Worm (Caenorhabditis elegans) whole organism, L3 larva: ENCODE results near the gene taf-13.

Experiments used
- R02D3.7 ChIP-seq: fragments of 150-350 bp; optimal IDR thresholded peaks from 2 replicates; lab custom pipeline; 2014; ENCODE audit warnings: missing biosample characterization, missing genetic modification characterization
- aly-2 ChIP-seq: fragments of 150-350 bp; optimal IDR thresholded peaks from 2 replicates; lab custom pipeline; 2014; ENCODE audit warnings: missing biosample characterization, missing genetic modification characterization
- ama-1 ChIP-seq: fragments of 150-350 bp; optimal IDR thresholded peaks from 2 replicates; lab custom pipeline; 2018
- ceh-28 ChIP-seq: fragments of 150-350 bp; optimal IDR thresholded peaks from 2 replicates; lab custom pipeline; 2014; ENCODE audit warnings: missing biosample characterization, missing genetic modification reagents, missing genetic modification characterization
- ceh-9 ChIP-seq: sonication (generic microtip); optimal IDR thresholded peaks from 2 replicates; lab custom pipeline; 2018; ENCODE audit warnings: missing biosample characterization, missing genetic modification characterization
- daf-12 ChIP-seq: fragments of 150-350 bp; optimal IDR thresholded peaks from 2 replicates; lab custom pipeline; 2014; ENCODE audit warnings: missing biosample characterization, missing genetic modification reagents, missing genetic modification characterization
- egl-5 ChIP-seq: fragments of 150-350 bp; optimal IDR thresholded peaks from 2 replicates; lab custom pipeline; 2017; ENCODE audit warnings: missing biosample characterization, missing genetic modification reagents, missing genetic modification characterization, inconsistent platforms
- elt-1 ChIP-seq: fragments of 150-350 bp; optimal IDR thresholded peaks from 2 replicates; lab custom pipeline; 2014; ENCODE audit warnings: missing biosample characterization, missing genetic modification characterization
- elt-3 ChIP-seq, 3 experiments: fragments of 150-350 bp in 1 of 3; sonication (generic microtip) in 2 of 3; optimal IDR thresholded peaks; 2 replicates in 2 of 3; 4 replicates in 1 of 3; lab custom pipeline; 2014 to 2017; ENCODE audit warnings: missing biosample characterization in 3 of 3, missing genetic modification characterization in 3 of 3
- eor-1 ChIP-seq, 2 experiments: fragments of 150-350 bp; optimal IDR thresholded peaks; 2 replicates each; lab custom pipeline; 2014 to 2018; ENCODE audit warnings: missing biosample characterization in 2 of 2, missing genetic modification characterization in 2 of 2
- fkh-2 ChIP-seq: fragments of 150-350 bp; optimal IDR thresholded peaks from 2 replicates; lab custom pipeline; 2014; ENCODE audit warnings: missing biosample characterization, missing genetic modification reagents, missing genetic modification characterization
- hmg-11 ChIP-seq: sonication (generic microtip); optimal IDR thresholded peaks from 2 replicates; lab custom pipeline; 2016; ENCODE audit warnings: missing genetic modification characterization, missing compliant biosample characterization
- jun-1 ChIP-seq: fragments of 150-350 bp; optimal IDR thresholded peaks from 2 replicates; lab custom pipeline; 2014; ENCODE audit warnings: missing biosample characterization, missing genetic modification reagents, missing genetic modification characterization
- lin-15B ChIP-seq: fragments of 150-350 bp; optimal IDR thresholded peaks from 2 replicates; lab custom pipeline; 2014; ENCODE audit warnings: missing biosample characterization, missing genetic modification characterization
- lin-39 ChIP-seq: fragments of 150-350 bp; optimal IDR thresholded peaks from 2 replicates; lab custom pipeline; 2018; ENCODE audit warnings: missing biosample characterization, missing genetic modification reagents, missing genetic modification characterization
- lsy-12 ChIP-seq: sonication (generic microtip); optimal IDR thresholded peaks from 2 replicates; lab custom pipeline; 2016; ENCODE audit warnings: mild to moderate bottlenecking, missing genetic modification characterization, missing compliant biosample characterization
- mml-1 ChIP-seq: fragments of 150-350 bp; sonication (generic microtip); optimal IDR thresholded peaks from 3 replicates; lab custom pipeline; 2014; ENCODE audit warnings: missing biosample characterization, missing genetic modification characterization
- nfya-1 ChIP-seq: sonication (generic microtip); optimal IDR thresholded peaks from 2 replicates; lab custom pipeline; 2017; ENCODE audit warnings: missing genetic modification characterization, mild to moderate bottlenecking, missing compliant biosample characterization, antibody characterized with exemption, moderate library complexity; ENCODE audit not compliant: insufficient read depth
- nhr-11 ChIP-seq: fragments of 150-350 bp; optimal IDR thresholded peaks from 2 replicates; lab custom pipeline; 2014; ENCODE audit warnings: missing biosample characterization, missing genetic modification characterization
- nhr-12 ChIP-seq: fragments of 150-350 bp; optimal IDR thresholded peaks from 2 replicates; lab custom pipeline; 2014; ENCODE audit warnings: missing biosample characterization, missing genetic modification characterization
- nhr-23 ChIP-seq: fragments of 150-350 bp; optimal IDR thresholded peaks from 2 replicates; lab custom pipeline; 2014; ENCODE audit warnings: missing biosample characterization, missing genetic modification reagents, missing genetic modification characterization
- nhr-25 ChIP-seq: sonication (generic microtip); optimal IDR thresholded peaks from 2 replicates; lab custom pipeline; 2017; ENCODE audit warnings: missing biosample characterization, missing genetic modification characterization
- nhr-67 ChIP-seq: fragments of 150-350 bp; optimal IDR thresholded peaks from 2 replicates; lab custom pipeline; 2014; ENCODE audit warnings: missing biosample characterization, missing genetic modification characterization
- nhr-77 ChIP-seq: fragments of 150-350 bp; optimal IDR thresholded peaks from 2 replicates; lab custom pipeline; 2014; ENCODE audit warnings: missing biosample characterization, missing genetic modification characterization
- pha-4 ChIP-seq: fragments of 150-350 bp; optimal IDR thresholded peaks from 2 replicates; lab custom pipeline; 2014; ENCODE audit warnings: missing biosample characterization, missing genetic modification reagents, missing genetic modification characterization
- sea-2 ChIP-seq: fragments of 150-350 bp; sonication (generic microtip); optimal IDR thresholded peaks from 4 replicates; lab custom pipeline; 2014; ENCODE audit warnings: missing biosample characterization, missing genetic modification reagents, missing genetic modification characterization
- tbx-2 ChIP-seq: sonication (generic microtip); optimal IDR thresholded peaks from 2 replicates; lab custom pipeline; 2016; ENCODE audit warnings: mild to moderate bottlenecking, missing genetic modification characterization, missing compliant biosample characterization
- unc-39 ChIP-seq: sonication (generic microtip); optimal IDR thresholded peaks from 4 replicates; lab custom pipeline; 2017; ENCODE audit warnings: missing biosample characterization, missing genetic modification characterization
- unc-62 ChIP-seq: fragments of 150-350 bp; sonication (generic microtip); optimal IDR thresholded peaks from 4 replicates; lab custom pipeline; 2014; ENCODE audit warnings: missing biosample characterization, missing genetic modification reagents, missing genetic modification characterization
- zag-1 ChIP-seq: fragments of 150-350 bp; optimal IDR thresholded peaks from 2 replicates; lab custom pipeline; 2014; ENCODE audit warnings: missing biosample characterization, missing genetic modification characterization
- ztf-11 ChIP-seq: fragments of 150-350 bp; optimal IDR thresholded peaks from 2 replicates; lab custom pipeline; 2014; ENCODE audit warnings: missing biosample characterization, missing genetic modification characterization
- ztf-4 ChIP-seq: fragments of 150-350 bp; optimal IDR thresholded peaks from 2 replicates; lab custom pipeline; 2014; ENCODE audit warnings: missing biosample characterization, missing genetic modification characterization

taf-13 gene

ce11 chrII:10579655-10580054 lies 25.8 kb downstream of the taf-13 start, which contains the start of gene dohh-1:
Gene dohh-1 (plus strand): TSS chrII:10579955.
- TF ChIP-seq lsy-12 (no peak), nfya-1 (tag; lab: Kevin White, UChicago) (no peak), lin-15B (no peak), elt-3 (tag; optimal IDR thresholded peaks at IDR 0.05; lab: Kevin White, UChicago) (no peak), aly-2 (tag; lab: Kevin White, UChicago) (no peak), zag-1 (tag; lab: Kevin White, UChicago) (no peak), hmg-11 (tag; lab: Kevin White, UChicago) (no peak), eor-1 (tag; optimal IDR thresholded peaks at IDR 0.05; lab: Kevin White, UChicago) (no peak), nhr-77 (tag; lab: Kevin White, UChicago) (no peak), pha-4 (tag; lab: Kevin White, UChicago) (no peak), tbx-2 (tag; lab: Kevin White, UChicago) (no peak), egl-5 (no peak)

- TF ChIP-seq lin-39, result no peak
- peak; percentile 66 for TF ChIP-seq R02D3.7 (tag; lab: Kevin White, UChicago)
- peak; percentile 39 for TF ChIP-seq lin-15B
- peak; percentile 10 for TF ChIP-seq nhr-25
- TF ChIP-seq ceh-9 (tag; lab: Kevin White, UChicago), result no peak
- TF ChIP-seq, all 47 proteins: peak for 3
Measured at ce11 chrII:10578843-10579430, 26.5 kb downstream of the taf-13 start, which contains the start of gene rpb-6. Gene rpb-6 (plus strand): TSS chrII:10579380.

ce11 chrII:10574177-10574576 lies 31.2 kb downstream of the taf-13 start:
- TF ChIP-seq ztf-11, result no peak
- TF ChIP-seq egl-5, result no peak
- no peak for TF ChIP-seq sea-2 (GFP tag; lab: Kevin White, UChicago)
- TF ChIP-seq unc-62 (GFP tag; lab: Kevin White, UChicago), result no peak
- TF ChIP-seq lin-39, result no peak
- no peak for TF ChIP-seq fkh-2
- TF ChIP-seq aly-2 (tag; lab: Kevin White, UChicago), result no peak
- TF ChIP-seq elt-1, result no peak
- TF ChIP-seq ceh-28 (tag; lab: Kevin White, UChicago), result no peak
- no peak for TF ChIP-seq nfya-1 (tag; lab: Kevin White, UChicago)
- TF ChIP-seq nhr-23 (tag; lab: Kevin White, UChicago), result no peak
- TF ChIP-seq elt-3 (tag; optimal IDR thresholded peaks at IDR 0.05; lab: Kevin White, UChicago), result no peak
- TF ChIP-seq tbx-2 (tag; lab: Kevin White, UChicago), result no peak
- TF ChIP-seq nhr-77 (tag; lab: Kevin White, UChicago), result no peak
- no peak for TF ChIP-seq ama-1
- TF ChIP-seq mml-1, result no peak
- TF ChIP-seq ztf-4 (tag; lab: Kevin White, UChicago), result no peak
- TF ChIP-seq lsy-12, result no peak

- TF ChIP-seq ceh-9 (tag; lab: Kevin White, UChicago) (no peak), pha-4 (tag; lab: Kevin White, UChicago) (no peak), ztf-11 (no peak), unc-39 (tag; lab: Kevin White, UChicago) (no peak), tbx-2 (tag; lab: Kevin White, UChicago) (no peak), unc-62 (GFP tag; lab: Kevin White, UChicago) (no peak), lin-39 (no peak), ztf-4 (tag; lab: Kevin White, UChicago) (no peak), hmg-11 (tag; lab: Kevin White, UChicago) (no peak), jun-1 (tag; lab: Kevin White, UChicago) (no peak), ceh-28 (tag; lab: Kevin White, UChicago) (no peak), nhr-67 (tag; lab: Kevin White, UChicago) (no peak), nhr-11 (tag; lab: Kevin White, UChicago) (no peak), daf-12 (tag; lab: Kevin White, UChicago) (no peak), nhr-25 (no peak)
Measured at ce11 chrII:10571967-10572366, 33.4 kb downstream of the taf-13 start, which contains the start of gene C06A1.3. Gene C06A1.3 (plus strand): TSS chrII:10572267.

- TF ChIP-seq zag-1 (tag; lab: Kevin White, UChicago), result no peak
- TF ChIP-seq fkh-2, result no peak
- TF ChIP-seq nhr-12 (tag; lab: Kevin White, UChicago), result no peak
Measured at ce11 chrII:10570302-10570701, 35.1 kb downstream of the taf-13 start, which contains the start of gene txt-13. Gene txt-13 (plus strand): TSS chrII:10570602.
